Worm (Caenorhabditis elegans): Measurements from ENCODE around the gene lpr-6.

DNA sequence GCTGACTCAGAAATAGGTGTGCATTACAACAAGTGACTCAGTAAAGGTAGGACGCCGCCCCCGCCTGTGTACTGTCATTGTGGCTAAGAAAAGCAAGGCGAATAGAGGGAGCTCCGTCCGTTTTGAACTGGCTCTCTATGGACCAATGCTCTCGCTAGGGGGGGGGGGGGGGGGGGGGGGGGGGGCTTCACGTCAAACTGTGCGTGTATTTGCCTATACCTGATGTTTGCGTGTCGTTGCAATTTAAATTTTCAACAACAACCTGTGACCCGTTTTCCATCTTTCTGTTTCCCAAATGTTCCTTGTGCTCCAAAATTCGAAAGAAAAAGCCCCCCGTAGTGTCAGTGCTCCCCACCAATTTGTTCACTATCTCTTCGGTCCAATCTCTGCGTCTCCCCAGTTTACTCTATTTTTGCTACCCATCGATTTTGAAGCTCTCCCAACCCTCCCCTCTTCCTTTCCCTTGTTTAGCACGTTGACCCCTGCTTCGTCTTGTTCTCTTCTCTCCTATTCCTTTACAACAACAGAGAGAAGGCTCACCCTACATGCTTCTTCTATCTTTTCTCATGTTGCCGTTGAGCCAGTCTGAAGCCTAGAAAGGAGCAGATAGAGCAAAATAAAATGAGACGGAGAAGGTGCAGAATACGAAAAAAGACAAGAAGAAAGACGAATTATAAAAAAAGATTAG, 25.2 kb upstream of the lpr-6 start:
- no peak for TF ChIP-seq B0310.2 (tag; optimal IDR thresholded peaks at IDR 0.05)
- peak; percentile 17 for TF ChIP-seq F13C5.2 (tag; optimal IDR thresholded peaks at IDR 0.05)
- peak; percentile 43 for TF ChIP-seq ama-1 (optimal IDR thresholded peaks at IDR 0.05)
- TF ChIP-seq hnd-1 (tag; optimal IDR thresholded peaks at IDR 0.05): no peak
- TF ChIP-seq scrt-1 (GFP tag; IDR thresholded peaks at IDR 0.05): no peak
- TF ChIP-seq flt-1 (GFP tag; IDR thresholded peaks at IDR 0.05): no peak
- no peak for TF ChIP-seq hmbx-1 (tag; optimal IDR thresholded peaks at IDR 0.05)
